Comparison of ENCODE assay signal across 5 fruit fly cellular contexts in genomic region chr3R:24283582-24284085, dm6.
TF ChIP-seq lines count a peak whose summit lies in the region.

CG6356 (plus strand) TSS chr3R:24283955.

- TF ChIP-seq CTCF in whole organism, embryonic (GFP tag; optimal IDR thresholded peaks at IDR 0.05; lab: Kevin White, UChicago), result no peak

TF ChIP-seq in whole organism, adult, 20 proteins besides CTCF, POLR2A, EP300 and RAD21:
- TF ChIP-seq CG11617 (GFP tag; optimal IDR thresholded peaks at IDR 0.05; lab: Kevin White, UChicago) (no peak), ovo (GFP tag; optimal IDR thresholded peaks at IDR 0.05; lab: Kevin White, UChicago) (no peak), CG12768 (GFP tag; optimal IDR thresholded peaks at IDR 0.05; lab: Kevin White, UChicago) (peak; percentile 63), bab1 (GFP tag; optimal IDR thresholded peaks at IDR 0.05; lab: Kevin White, UChicago) (no peak)

TF ChIP-seq in whole organism, embryonic, 481 proteins besides CTCF, POLR2A, EP300 and RAD21 (continues in another document):
- TF ChIP-seq Med (GFP tag; lab: Kevin White, UChicago) (peak; percentile 58), crp (GFP tag; optimal IDR thresholded peaks at IDR 0.05; lab: Kevin White, UChicago) (no peak), HLH4C (GFP tag; IDR thresholded peaks at IDR 0.05; lab: Robert Waterston, UW; ENCODE audit: partially characterized antibody) (no peak), chinmo (GFP tag; IDR thresholded peaks at IDR 0.05; lab: Robert Waterston, UW; ENCODE audit: partially characterized antibody) (0 out of 4 replicates have a peak, but pooled peaks have one; percentile 49), kni (GFP tag; optimal IDR thresholded peaks at IDR 0.05; lab: Kevin White, UChicago) (peak; percentile 49), CG34422 (GFP tag; IDR thresholded peaks at IDR 0.05; lab: Robert Waterston, UW) (peak; percentile 64; the same call in 1 of the 3 replicates), CG2875 (GFP tag; optimal IDR thresholded peaks at IDR 0.05; lab: Kevin White, UChicago) (peak; percentile 26), sob (GFP tag; IDR thresholded peaks at IDR 0.05; lab: Robert Waterston, UW) (peak; percentile 31; the same call in 1 of the 2 replicates), CG6175 (GFP tag; IDR thresholded peaks at IDR 0.05; lab: Robert Waterston, UW) (0 out of 3 replicates have a peak, but pooled peaks have one; percentile 23), CG11504 (tag; optimal IDR thresholded peaks at IDR 0.05; lab: Kevin White, UChicago) (peak; percentile 44), CG18599 (GFP tag; optimal IDR thresholded peaks at IDR 0.05; lab: Kevin White, UChicago) (peak; percentile 5), CG43689 (GFP tag; IDR thresholded peaks at IDR 0.05; lab: Robert Waterston, UW) (no peak), lmd (GFP tag; IDR thresholded peaks at IDR 0.05; lab: Robert Waterston, UW) (peak; percentile 9; the same call in 1 of the 2 replicates), p53 (GFP tag; optimal IDR thresholded peaks at IDR 0.05; lab: Kevin White, UChicago) (no peak), lbe (GFP tag; optimal IDR thresholded peaks at IDR 0.05; lab: Kevin White, UChicago) (no peak), CG8290 (GFP tag; optimal IDR thresholded peaks at IDR 0.05; lab: Kevin White, UChicago) (no peak), CG8290 (tag; optimal IDR thresholded peaks at IDR 0.05; lab: Kevin White, UChicago) (peak in 1 of 2 experiments; percentile 52), Fer2 (tag; optimal IDR thresholded peaks at IDR 0.05; lab: Kevin White, UChicago) (no peak), pho (GFP tag; optimal IDR thresholded peaks at IDR 0.05; lab: Kevin White, UChicago) (no peak), CG31441 (GFP tag; IDR thresholded peaks at IDR 0.05; lab: Robert Waterston, UW) (no peak)

TF ChIP-seq in whole organism, prepupa, 60 proteins besides CTCF, POLR2A, EP300 and RAD21:
- TF ChIP-seq CG10631 (GFP tag; optimal IDR thresholded peaks at IDR 0.05; lab: Kevin White, UChicago) (no peak), CG15336 (GFP tag; IDR thresholded peaks at IDR 0.05; lab: Robert Waterston, UW) (peak; percentile 54; the same call in 1 of the 2 replicates), Eip78C (GFP tag; lab: Kevin White, UChicago) (peak; percentile 5), CG8119 (GFP tag; IDR thresholded peaks at IDR 0.05; lab: Robert Waterston, UW) (peak; percentile 37; the same call in 1 of the 3 replicates), CG16779 (tag; optimal IDR thresholded peaks at IDR 0.05; lab: Kevin White, UChicago) (peak; percentile 42), CG32006 (GFP tag; optimal IDR thresholded peaks at IDR 0.05; lab: Kevin White, UChicago) (peak; percentile 36), CG6163 (GFP tag; IDR thresholded peaks at IDR 0.05; lab: Robert Waterston, UW) (peak; percentile 27; the same call in 1 of the 3 replicates), CG6276 (GFP tag; optimal IDR thresholded peaks at IDR 0.05; lab: Kevin White, UChicago) (peak; percentile 79), eg (GFP tag; IDR thresholded peaks at IDR 0.05; lab: Robert Waterston, UW) (peak; percentile 67; the same call in 2 of the 3 replicates), svp (GFP tag; lab: Kevin White, UChicago) (peak; percentile 60), dsx (GFP tag; optimal IDR thresholded peaks at IDR 0.05; lab: Kevin White, UChicago; ENCODE audit: poor library complexity, severe bottlenecking) (peak; percentile 8), CG11762 (GFP tag; optimal IDR thresholded peaks at IDR 0.05; lab: Kevin White, UChicago; ENCODE audit: insufficient read depth) (no peak), CG11294 (GFP tag; IDR thresholded peaks at IDR 0.05; lab: Robert Waterston, UW) (peak; percentile 14; the same call in 1 of the 2 replicates), achi (GFP tag; optimal IDR thresholded peaks at IDR 0.05; lab: Kevin White, UChicago) (no peak), CG6808 (GFP tag; optimal IDR thresholded peaks at IDR 0.05; lab: Kevin White, UChicago) (peak; percentile 13), Lpt (GFP tag; optimal IDR thresholded peaks at IDR 0.05; lab: Kevin White, UChicago) (peak; percentile 2), CG11902 (GFP tag; optimal IDR thresholded peaks at IDR 0.05; lab: Kevin White, UChicago) (no peak), Gug (GFP tag; IDR thresholded peaks at IDR 0.05; lab: Robert Waterston, UW) (peak; percentile 43), CG6854 (GFP tag; optimal IDR thresholded peaks at IDR 0.05; lab: Kevin White, UChicago) (no peak), ss (GFP tag; optimal IDR thresholded peaks at IDR 0.05; lab: Kevin White, UChicago) (peak in 1 of 2 experiments; percentile 21), CG1621 (tag; optimal IDR thresholded peaks at IDR 0.05; lab: Kevin White, UChicago) (peak; percentile 6)

TF ChIP-seq in whole organism, pupa, 21 proteins besides CTCF, POLR2A, EP300 and RAD21:
- TF ChIP-seq CG12605 (GFP tag; IDR thresholded peaks at IDR 0.05; lab: Robert Waterston, UW), result peak; percentile 47; the same call in 1 of the 2 replicates
- peak; percentile 86 for TF ChIP-seq CG13204 (GFP tag; optimal IDR thresholded peaks at IDR 0.05; lab: Kevin White, UChicago)
- no peak for TF ChIP-seq CG8159 (tag; optimal IDR thresholded peaks at IDR 0.05; lab: Kevin White, UChicago)
- peak; percentile 50; the same call in 1 of the 3 replicates for TF ChIP-seq fd96Ca (GFP tag; IDR thresholded peaks at IDR 0.05; lab: Robert Waterston, UW)
- TF ChIP-seq CG8301 (tag; optimal IDR thresholded peaks at IDR 0.05; lab: Kevin White, UChicago), result peak; percentile 25
- no peak for TF ChIP-seq CG10348 (GFP tag; IDR thresholded peaks at IDR 0.05; lab: Robert Waterston, UW)
- TF ChIP-seq CG32121 (GFP tag; IDR thresholded peaks at IDR 0.05; lab: Robert Waterston, UW), result peak; percentile 62; the same call in 1 of the 2 replicates
- peak; percentile 60 for TF ChIP-seq EcR (GFP tag; optimal IDR thresholded peaks at IDR 0.05; lab: Kevin White, UChicago)
- peak; percentile 42; the same call in 1 of the 2 replicates for TF ChIP-seq Ets98B (GFP tag; IDR thresholded peaks at IDR 0.05; lab: Robert Waterston, UW)
- peak; percentile 67 for TF ChIP-seq CG4496 (GFP tag; IDR thresholded peaks at IDR 0.05; lab: Robert Waterston, UW)
- no peak for TF ChIP-seq CG15710 (tag; optimal IDR thresholded peaks at IDR 0.05; lab: Kevin White, UChicago)
- TF ChIP-seq CG14655 (GFP tag; optimal IDR thresholded peaks at IDR 0.05; lab: Kevin White, UChicago), result peak; percentile 55
- TF ChIP-seq Snoo (tag; optimal IDR thresholded peaks at IDR 0.05; lab: Kevin White, UChicago), result no peak

TF ChIP-seq in whole organism, wandering third instar larva, 38 proteins besides CTCF, POLR2A, EP300 and RAD21:
- TF ChIP-seq Dif (GFP tag; optimal IDR thresholded peaks at IDR 0.05; lab: Kevin White, UChicago; ENCODE audit: partially characterized antibody) (no peak), Sp1 (GFP tag; optimal IDR thresholded peaks at IDR 0.05; lab: Kevin White, UChicago) (peak; percentile 17), OdsH (GFP tag; optimal IDR thresholded peaks at IDR 0.05; lab: Kevin White, UChicago) (no peak), HLH106 (tag; optimal IDR thresholded peaks at IDR 0.05; lab: Kevin White, UChicago) (no peak), Rel (GFP tag; optimal IDR thresholded peaks at IDR 0.05; lab: Kevin White, UChicago) (no peak), Rel (tag; optimal IDR thresholded peaks at IDR 0.05; lab: Kevin White, UChicago) (peak; percentile 39), Jra (GFP tag; optimal IDR thresholded peaks at IDR 0.05; lab: Kevin White, UChicago) (no peak)
